Fruit fly (Drosophila melanogaster) Kc167 (cell line): ENCODE results near the gene Ppat-Dpck.

ENCODE experiments used
- Myc ChIP-seq: fragments of >200 bp; optimal IDR thresholded peaks from 2 replicates; lab custom pipeline; 2017; ENCODE audit warnings: missing external identifiers
- Sin3A ChIP-seq: fragments of >200 bp; optimal IDR thresholded peaks from 2 replicates; lab custom pipeline; 2018; ENCODE audit warnings: missing external identifiers
- h ChIP-seq: fragments of >200 bp; optimal IDR thresholded peaks from 3 replicates; lab custom pipeline; 2018; ENCODE audit warnings: missing external identifiers
- insv ChIP-seq: fragments of >200 bp; optimal IDR thresholded peaks from 3 replicates; lab custom pipeline; 2018; ENCODE audit warnings: missing external identifiers
- psq ChIP-seq: fragments of >200 bp; optimal IDR thresholded peaks from 2 replicates; lab custom pipeline; 2017; ENCODE audit warnings: missing external identifiers
- ttk ChIP-seq: sonication (Bioruptor generic); optimal IDR thresholded peaks from 2 replicates; lab custom pipeline; 2017; ENCODE audit warnings: missing external identifiers

The Ppat-Dpck gene

dm6 chr3L:5802063-5802531, 33.5 kb upstream of the Ppat-Dpck start:
- TF ChIP-seq psq (lab: Kevin White, UChicago) = no peak
- TF ChIP-seq h (lab: Kevin White, UChicago) = no peak
- TF ChIP-seq Sin3A = no peak
- TF ChIP-seq insv (lab: Kevin White, UChicago) = no peak
- no peak for TF ChIP-seq Myc (lab: Kevin White, UChicago)
- no peak for TF ChIP-seq ttk (lab: Kevin White, UChicago)

dm6 chr3L:5797274-5797673, 28.7 kb upstream of the Ppat-Dpck start:
- no peak for TF ChIP-seq Myc (lab: Kevin White, UChicago)
- TF ChIP-seq ttk (lab: Kevin White, UChicago) = no peak
- TF ChIP-seq psq (lab: Kevin White, UChicago) = no peak
- no peak for TF ChIP-seq h (lab: Kevin White, UChicago)
- no peak for TF ChIP-seq insv (lab: Kevin White, UChicago)
- TF ChIP-seq Sin3A = no peak

- TF ChIP-seq ttk (lab: Kevin White, UChicago) (no peak), psq (lab: Kevin White, UChicago) (no peak), Myc (lab: Kevin White, UChicago) (no peak), insv (lab: Kevin White, UChicago) (no peak), h (lab: Kevin White, UChicago) (no peak), Sin3A (no peak)
These were observed 28.0 kb upstream of the Ppat-Dpck start, which contains the start of gene Tektin-C for dm6 chr3L:5796493-5796998. Gene Tektin-C (minus strand): TSS chr3L:5796543.

dm6 chr3L:5793967-5794366, 25.4 kb upstream of the Ppat-Dpck start, which contains the start of gene Bre1:
Gene Bre1 (minus strand): TSS chr3L:5794192.
- TF ChIP-seq insv (lab: Kevin White, UChicago) = no peak
- TF ChIP-seq Myc (lab: Kevin White, UChicago) = no peak
- no peak for TF ChIP-seq psq (lab: Kevin White, UChicago)
- TF ChIP-seq ttk (lab: Kevin White, UChicago) = no peak
- no peak for TF ChIP-seq h (lab: Kevin White, UChicago)
- no peak for TF ChIP-seq Sin3A

dm6 chr3L:5789663-5790062, 21.1 kb upstream of the Ppat-Dpck start:
- TF ChIP-seq Sin3A (no peak), psq (lab: Kevin White, UChicago) (no peak), ttk (lab: Kevin White, UChicago) (no peak), Myc (lab: Kevin White, UChicago) (no peak), insv (lab: Kevin White, UChicago) (no peak), h (lab: Kevin White, UChicago) (no peak)

- TF ChIP-seq Myc (lab: Kevin White, UChicago) (no peak), psq (lab: Kevin White, UChicago) (no peak), h (lab: Kevin White, UChicago) (no peak), insv (lab: Kevin White, UChicago) (no peak), ttk (lab: Kevin White, UChicago) (no peak), Sin3A (no peak)
These were observed 20.2 kb upstream of the Ppat-Dpck start for dm6 chr3L:5788823-5789222.

- TF ChIP-seq psq (lab: Kevin White, UChicago) (no peak), Sin3A (no peak), ttk (lab: Kevin White, UChicago) (no peak), insv (lab: Kevin White, UChicago) (no peak), Myc (lab: Kevin White, UChicago) (no peak), h (lab: Kevin White, UChicago) (no peak)
These were observed 18.9 kb upstream of the Ppat-Dpck start for dm6 chr3L:5787476-5787875.

dm6 chr3L:5786604-5787003, 18.0 kb upstream of the Ppat-Dpck start, which contains the start of gene Cralbp:
Gene Cralbp (minus strand): TSS chr3L:5786718.
- TF ChIP-seq h (lab: Kevin White, UChicago) = no peak
- TF ChIP-seq psq (lab: Kevin White, UChicago) = no peak
- no peak for TF ChIP-seq Sin3A
- no peak for TF ChIP-seq ttk (lab: Kevin White, UChicago)

- TF ChIP-seq insv (lab: Kevin White, UChicago) (no peak), ttk (lab: Kevin White, UChicago) (no peak), psq (lab: Kevin White, UChicago) (no peak), Myc (lab: Kevin White, UChicago) (no peak), Sin3A (no peak), h (lab: Kevin White, UChicago) (no peak)
These were observed 16.9 kb upstream of the Ppat-Dpck start for dm6 chr3L:5785237-5786062.

- no peak for TF ChIP-seq Sin3A
These were observed 11.1 kb upstream of the Ppat-Dpck start, which contains the start of the genes Myt1, PGRP-LD and Pmi for dm6 chr3L:5779476-5780401. Gene Myt1 (minus strand): TSS chr3L:5779591. Gene PGRP-LD (plus strand): TSS chr3L:5780051. Gene Pmi (plus strand): TSS chr3L:5780051.

dm6 chr3L:5777114-5777513, 8.5 kb upstream of the Ppat-Dpck start, which contains the start of gene vito:
Gene vito (minus strand): TSS chr3L:5777333.
- TF ChIP-seq insv (lab: Kevin White, UChicago) (no peak), Myc (lab: Kevin White, UChicago) (no peak), h (lab: Kevin White, UChicago) (no peak), ttk (lab: Kevin White, UChicago) (no peak), Sin3A (no peak), psq (lab: Kevin White, UChicago) (no peak)
